Fruit fly (Drosophila melanogaster): Measurements from ENCODE around the gene Ubx.

Gene Ubx

dm6 chr3R:16771572-16772425 lies 37.6 kb upstream of the Ubx start (continued):
- no peak for TF ChIP-seq CG4854 (GFP tag; optimal IDR thresholded peaks at IDR 0.05)
- no peak for TF ChIP-seq schlank (tag; optimal IDR thresholded peaks at IDR 0.05)
- TF ChIP-seq sens-2 (GFP tag; IDR thresholded peaks at IDR 0.05): no peak
- TF ChIP-seq CG7839 (tag; optimal IDR thresholded peaks at IDR 0.05): peak; percentile 64
- peak; percentile 8 for TF ChIP-seq CG6654 (GFP tag; optimal IDR thresholded peaks at IDR 0.05)
- TF ChIP-seq HLH3B (GFP tag; IDR thresholded peaks at IDR 0.05): peak; percentile 18; the same call in 1 of the 2 replicates
- TF ChIP-seq Six4 (GFP tag; optimal IDR thresholded peaks at IDR 0.05): peak; percentile 29
- TF ChIP-seq grn (GFP tag; optimal IDR thresholded peaks at IDR 0.05): peak; percentile 27
- TF ChIP-seq lab (GFP tag; optimal IDR thresholded peaks at IDR 0.05): peak; percentile 52
- TF ChIP-seq CG15601 (tag; optimal IDR thresholded peaks at IDR 0.05): peak; percentile 51
- peak; percentile 9 for TF ChIP-seq Nf-YB (GFP tag; optimal IDR thresholded peaks at IDR 0.05)
- no peak for TF ChIP-seq D (optimal IDR thresholded peaks at IDR 0.05)
- peak; percentile 36 for TF ChIP-seq D (GFP tag; optimal IDR thresholded peaks at IDR 0.05)
- TF ChIP-seq lov (optimal IDR thresholded peaks at IDR 0.05): no peak
- TF ChIP-seq lov (GFP tag; IDR thresholded peaks at IDR 0.05): peak; percentile 23; the same call in 1 of the 3 replicates
- TF ChIP-seq CG32767 (GFP tag; IDR thresholded peaks at IDR 0.05): 0 out of 2 replicates have a peak, but pooled peaks have one; percentile 26
- TF ChIP-seq Chrac-16 (GFP tag; optimal IDR thresholded peaks at IDR 0.05): peak; percentile 7
- peak; percentile 14 for TF ChIP-seq PHDP (tag; optimal IDR thresholded peaks at IDR 0.05)
- TF ChIP-seq CG13775 (GFP tag; optimal IDR thresholded peaks at IDR 0.05): peak; percentile 36
- peak in 1 of 2 experiments; percentile 44 for TF ChIP-seq Hr51 (GFP tag; optimal IDR thresholded peaks at IDR 0.05)
- TF ChIP-seq CG4820 (GFP tag; optimal IDR thresholded peaks at IDR 0.05): peak; percentile 22
- TF ChIP-seq CG2116 (GFP tag; optimal IDR thresholded peaks at IDR 0.05): no peak
- TF ChIP-seq CG11504 (tag; optimal IDR thresholded peaks at IDR 0.05): peak; percentile 64
- no peak for TF ChIP-seq HmgD (GFP tag; optimal IDR thresholded peaks at IDR 0.05)
- TF ChIP-seq vnd (GFP tag; IDR thresholded peaks at IDR 0.05; ENCODE audit: partially characterized antibody): no peak
- TF ChIP-seq gem (tag; optimal IDR thresholded peaks at IDR 0.05): peak; percentile 77
- TF ChIP-seq CG2712 (tag; optimal IDR thresholded peaks at IDR 0.05): peak; percentile 88
- no peak for TF ChIP-seq Opbp (GFP tag; IDR thresholded peaks at IDR 0.05; ENCODE audit: partially characterized antibody)
- TF ChIP-seq CG10979 (tag; optimal IDR thresholded peaks at IDR 0.05): peak; percentile 84
- peak; percentile 47 for TF ChIP-seq Ptx1 (GFP tag; IDR thresholded peaks at IDR 0.05)
- TF ChIP-seq Sox100B (GFP tag; optimal IDR thresholded peaks at IDR 0.05): peak; percentile 67
- TF ChIP-seq tap (tag; optimal IDR thresholded peaks at IDR 0.05): peak; percentile 60
- TF ChIP-seq CG9215 (GFP tag; IDR thresholded peaks at IDR 0.05): no peak
- TF ChIP-seq CG31441 (GFP tag; IDR thresholded peaks at IDR 0.05): peak; percentile 85
- TF ChIP-seq HHEX (GFP tag; optimal IDR thresholded peaks at IDR 0.05): peak; percentile 26
- TF ChIP-seq croc (GFP tag; conservative IDR thresholded peaks at IDR 0.05): peak; percentile 49; the same call in 2 of the 3 replicates
- TF ChIP-seq CG8089 (GFP tag; optimal IDR thresholded peaks at IDR 0.05): no peak
- TF ChIP-seq dan (GFP tag; IDR thresholded peaks at IDR 0.05): no peak
- no peak for TF ChIP-seq Side (GFP tag; optimal IDR thresholded peaks at IDR 0.05)
- no peak for TF ChIP-seq Sry-β (GFP tag; optimal IDR thresholded peaks at IDR 0.05)
- peak; percentile 51; the same call in 1 of the 2 replicates for TF ChIP-seq CG10959 (GFP tag; IDR thresholded peaks at IDR 0.05)
- TF ChIP-seq hkb (optimal IDR thresholded peaks at IDR 0.05): no peak
- peak; percentile 52; the same call in 1 of the 2 replicates for TF ChIP-seq hkb (GFP tag; IDR thresholded peaks at IDR 0.05)
- no peak for TF ChIP-seq HLH54F (GFP tag; optimal IDR thresholded peaks at IDR 0.05)
- TF ChIP-seq CG4404 (GFP tag; IDR thresholded peaks at IDR 0.05): peak; percentile 73
- TF ChIP-seq kni (GFP tag; optimal IDR thresholded peaks at IDR 0.05): peak; percentile 93
- TF ChIP-seq row (GFP tag; IDR thresholded peaks at IDR 0.05): peak; percentile 65
- peak; percentile 3 for TF ChIP-seq CG2875 (GFP tag; optimal IDR thresholded peaks at IDR 0.05)
- no peak for TF ChIP-seq CG3065 (GFP tag; optimal IDR thresholded peaks at IDR 0.05)

All from whole organism, embryonic.